Worm (Caenorhabditis elegans) whole organism, L4 larva: Measurements from ENCODE around the gene C35A5.8.

Experiments
- ama-1 ChIP-seq: fragments of 150-350 bp; optimal IDR thresholded peaks from 2 replicates; lab custom pipeline; 2014; ENCODE audit warnings: inconsistent platforms, mixed read lengths
- ceh-28 ChIP-seq: fragments of 150-350 bp; optimal IDR thresholded peaks from 2 replicates; lab custom pipeline; 2014; ENCODE audit warnings: missing biosample characterization, missing genetic modification reagents, missing genetic modification characterization
- dpl-1 ChIP-seq: fragments of 150-350 bp; optimal IDR thresholded peaks from 2 replicates; lab custom pipeline; 2014; ENCODE audit warnings: missing biosample characterization, missing genetic modification reagents, missing genetic modification characterization
- fkh-10 ChIP-seq: fragments of 150-350 bp; optimal IDR thresholded peaks from 2 replicates; lab custom pipeline; 2014; ENCODE audit warnings: missing biosample characterization, missing genetic modification reagents, missing genetic modification characterization
- hmg-1.1 ChIP-seq: fragments of 200-800 bp; sonication (Bioruptor generic); IDR thresholded peaks from 2 replicates; pipeline ENCODE4 v1.3.6; 2022; ENCODE audit warnings: missing genetic modification reagents, missing genetic modification characterization, missing compliant biosample characterization
- mep-1 ChIP-seq: fragments of 150-350 bp; sonication (generic microtip); optimal IDR thresholded peaks from 3 replicates; lab custom pipeline; 2014; ENCODE audit warnings: missing biosample characterization, missing genetic modification characterization
- nhr-237 ChIP-seq: sonication (generic microtip); optimal IDR thresholded peaks from 2 replicates; lab custom pipeline; 2017; ENCODE audit warnings: missing biosample characterization, missing genetic modification characterization
- nhr-76 ChIP-seq: fragments of 150-350 bp; optimal IDR thresholded peaks from 2 replicates; lab custom pipeline; 2014; ENCODE audit warnings: missing biosample characterization, missing genetic modification characterization
- sdz-12 ChIP-seq: fragments of 200-800 bp; sonication (Bioruptor generic); optimal IDR thresholded peaks from 2 replicates; lab custom pipeline; 2018; ENCODE audit warnings: mild to moderate bottlenecking, missing genetic modification characterization, missing compliant biosample characterization
- snpc-4 ChIP-seq: fragments of 150-350 bp; optimal IDR thresholded peaks from 2 replicates; lab custom pipeline; 2014; ENCODE audit warnings: missing biosample characterization, missing genetic modification characterization
- tag-97 ChIP-seq: fragments of 200-800 bp; sonication (Bioruptor generic); IDR thresholded peaks from 2 replicates; pipeline ENCODE4 v1.3.6; 2022; ENCODE audit warnings: missing genetic modification characterization, missing compliant biosample characterization
- unc-62 ChIP-seq, 3 experiments: fragments of 150-350 bp in 1 of 3; sonication (generic microtip); optimal IDR thresholded peaks in 2 of 3; peaks in 1 of 3; 1 replicate in 1 of 3; 2 replicates in 2 of 3; lab custom pipeline; 2014 to 2017; ENCODE audit warnings: missing biosample characterization in 3 of 3, missing genetic modification characterization in 3 of 3, missing genetic modification reagents in 3 of 3, missing genotype in 1 of 3

- no peak for TF ChIP-seq ama-1 (lab: Kevin White, UChicago)
- TF ChIP-seq dpl-1, result no peak
- TF ChIP-seq tag-97 (GFP tag; lab: Robert Waterston, UW), result no peak
- no peak for TF ChIP-seq ceh-28
- no peak for TF ChIP-seq hmg-1.1 (GFP tag; lab: Robert Waterston, UW)
- TF ChIP-seq sdz-12 (GFP tag; lab: Kevin White, UChicago), result no peak
- TF ChIP-seq mep-1 (tag; lab: Kevin White, UChicago), result no peak
- no peak for TF ChIP-seq nhr-237 (tag; lab: Kevin White, UChicago)
- TF ChIP-seq fkh-10, result no peak
- TF ChIP-seq snpc-4, result no peak
- TF ChIP-seq unc-62 (GFP tag; optimal IDR thresholded peaks at IDR 0.05 in 1 of 2; lab: Kevin White, UChicago), result no peak
- no peak for TF ChIP-seq unc-62 (tag; optimal IDR thresholded peaks at IDR 0.05; lab: Kevin White, UChicago)
- no peak for TF ChIP-seq nhr-76
Measured at ce11 chrV:10491443-10491842, 34.3 kb downstream of the C35A5.8 start, which contains the start of gene aqp-5.
